Fruit fly (Drosophila melanogaster): ENCODE measurements around the gene spz3.

dm6 chr2L:7911209-7911859, 32.0 kb upstream of the spz3 start:
- TF ChIP-seq CG33017 (tag; optimal IDR thresholded peaks at IDR 0.05): no peak
- TF ChIP-seq CG7045 (GFP tag; optimal IDR thresholded peaks at IDR 0.05): no peak
- no peak for TF ChIP-seq CG5204 (GFP tag; optimal IDR thresholded peaks at IDR 0.05)
- TF ChIP-seq Hr96 (GFP tag; optimal IDR thresholded peaks at IDR 0.05): no peak
- no peak for TF ChIP-seq tj (GFP tag; optimal IDR thresholded peaks at IDR 0.05)
- TF ChIP-seq Mnt (GFP tag; optimal IDR thresholded peaks at IDR 0.05): no peak
- TF ChIP-seq Clk (GFP tag; optimal IDR thresholded peaks at IDR 0.05): no peak
- TF ChIP-seq CG1620 (GFP tag; optimal IDR thresholded peaks at IDR 0.05): no peak
- TF ChIP-seq cnc (optimal IDR thresholded peaks at IDR 0.05): no peak
- TF ChIP-seq kay (GFP tag; ENCODE audit: borderline replicate concordance): no peak
- no peak for TF ChIP-seq pad (GFP tag; optimal IDR thresholded peaks at IDR 0.05)

Data from whole organism, adult.